Fruit fly (Drosophila melanogaster) whole organism, adult: ENCODE results near the gene escl.

ENCODE experiments used
- CG1620 ChIP-seq: fragments of 200-800 bp; sonication (Bioruptor generic); optimal IDR thresholded peaks from 2 replicates; lab custom pipeline; 2016; ENCODE audit warnings: missing biosample characterization, missing genetic modification characterization
- CG7101 ChIP-seq: fragments of 200-800 bp; sonication (Bioruptor generic); optimal IDR thresholded peaks from 2 replicates; lab custom pipeline; 2018; ENCODE audit warnings: missing biosample characterization, mild to moderate bottlenecking, missing genetic modification characterization, moderate library complexity
- cic ChIP-seq: fragments of 200-800 bp; sonication (Bioruptor generic); optimal IDR thresholded peaks from 2 replicates; lab custom pipeline; 2017; ENCODE audit warnings: missing biosample characterization, mild to moderate bottlenecking, missing genetic modification characterization, moderate library complexity
- pad ChIP-seq: fragments of 200-800 bp; sonication (Bioruptor generic); optimal IDR thresholded peaks from 3 replicates; lab custom pipeline; 2017; ENCODE audit warnings: missing biosample characterization, missing genetic modification characterization, mild to moderate bottlenecking, moderate library complexity, missing genetic modification reagents

- TF ChIP-seq CG7101 (tag; lab: Kevin White, UChicago), result no peak
- TF ChIP-seq cic (GFP tag; lab: Kevin White, UChicago), result no peak
- no peak for TF ChIP-seq pad
- no peak for TF ChIP-seq CG1620 (GFP tag; lab: Kevin White, UChicago)
Observed at dm6 chr2L:11943829-11944228, 46.9 kb upstream of the escl start, which contains the start of gene Crys.
